Worm (Caenorhabditis elegans) whole organism, young adult: ENCODE results near the gene ZC477.3.

Experiments used
- F33H1.4 ChIP-seq: fragments of 200-800 bp; sonication (Bioruptor generic); IDR thresholded peaks from 2 replicates; pipeline ENCODE4 v1.3.6; 2022; ENCODE audit warnings: missing genetic modification reagents, missing genetic modification characterization, missing compliant biosample characterization
- F57C9.4 ChIP-seq: sonication (generic microtip); optimal IDR thresholded peaks from 2 replicates; lab custom pipeline; 2017; ENCODE audit warnings: mild to moderate bottlenecking, missing genetic modification characterization, missing compliant biosample characterization
- attf-5 ChIP-seq: fragments of 200-800 bp; sonication (Bioruptor generic); optimal IDR thresholded peaks from 2 replicates; lab custom pipeline; 2018; ENCODE audit warnings: mild to moderate bottlenecking, missing genetic modification characterization, missing compliant biosample characterization
- attf-6 ChIP-seq: fragments of 200-800 bp; sonication (Bioruptor generic); IDR thresholded peaks from 2 replicates; pipeline ENCODE4 v1.3.6; 2022; ENCODE audit warnings: missing genetic modification reagents, missing genetic modification characterization, missing compliant biosample characterization
- efl-1 ChIP-seq: fragments of 150-350 bp; optimal IDR thresholded peaks from 2 replicates; lab custom pipeline; 2014; ENCODE audit warnings: missing biosample characterization, missing genetic modification reagents, missing genetic modification characterization
- hrde-1 ChIP-seq: sonication (generic microtip); optimal IDR thresholded peaks from 2 replicates; lab custom pipeline; 2016; ENCODE audit warnings: missing genetic modification characterization, mild to moderate bottlenecking, missing compliant biosample characterization, moderate library complexity, missing genotype, missing genetic modification reagents, borderline replicate concordance
- let-607 ChIP-seq, 2 experiments: fragments of 200-800 bp in 1 of 2; sonication (Bioruptor generic) in 1 of 2; sonication (generic microtip) in 1 of 2; optimal IDR thresholded peaks; 2 replicates each; lab custom pipeline; 2016 to 2018; ENCODE audit warnings: mild to moderate bottlenecking in 2 of 2, missing compliant biosample characterization in 2 of 2, missing genetic modification characterization in 2 of 2, moderate library complexity in 2 of 2, missing genotype in 1 of 2
- mcd-1 ChIP-seq: fragments of 200-800 bp; sonication (Bioruptor generic); IDR thresholded peaks from 2 replicates; pipeline ENCODE4 v1.3.6; 2022; ENCODE audit warnings: missing genetic modification reagents, missing genetic modification characterization, missing compliant biosample characterization
- mel-28 ChIP-seq: sonication (generic microtip); optimal IDR thresholded peaks from 2 replicates; lab custom pipeline; 2016; ENCODE audit warnings: borderline replicate concordance, mild to moderate bottlenecking, missing genetic modification characterization, missing compliant biosample characterization
- snpc-4 ChIP-seq, 5 experiments: fragments of 150-350 bp in 1 of 5; sonication (generic microtip) in 4 of 5; optimal IDR thresholded peaks; 2 replicates each; lab custom pipeline; 2014 to 2018; ENCODE audit warnings: missing genetic modification characterization in 5 of 5, missing biosample characterization in 3 of 5, antibody characterized with exemption in 2 of 5, mild to moderate bottlenecking in 2 of 5, missing compliant biosample characterization in 2 of 5, missing genotype in 2 of 5, moderate library complexity in 2 of 5, missing genetic modification reagents in 1 of 5
- unc-62 ChIP-seq: fragments of 150-350 bp; optimal IDR thresholded peaks from 2 replicates; lab custom pipeline; 2014; ENCODE audit warnings: missing biosample characterization, missing genetic modification reagents, missing genetic modification characterization
- ztf-6 ChIP-seq: fragments of 200-800 bp; sonication (Bioruptor generic); IDR thresholded peaks from 2 replicates; pipeline ENCODE4 v1.3.6; 2022; ENCODE audit warnings: missing genetic modification reagents, missing genetic modification characterization, missing compliant biosample characterization

- TF ChIP-seq mcd-1 (GFP tag; lab: Robert Waterston, UW) (no peak), F57C9.4 (no peak), efl-1 (no peak), hrde-1 (tag; lab: Kevin White, UChicago) (no peak), F33H1.4 (GFP tag; lab: Robert Waterston, UW) (no peak), attf-6 (GFP tag; lab: Robert Waterston, UW) (no peak), snpc-4 (GFP tag; optimal IDR thresholded peaks at IDR 0.05; lab: Kevin White, UChicago) (no peak), snpc-4 (tag; optimal IDR thresholded peaks at IDR 0.05; lab: Kevin White, UChicago) (no peak), let-607 (tag; optimal IDR thresholded peaks at IDR 0.05; lab: Kevin White, UChicago) (no peak), mel-28 (no peak), unc-62 (GFP tag; lab: Kevin White, UChicago) (no peak), attf-5 (GFP tag; lab: Kevin White, UChicago) (no peak), ztf-6 (no peak)
Measured at ce11 chrIV:7152409-7152808, 49.1 kb downstream of the ZC477.3 start, which contains the start of gene col-113.
